Fruit fly (Drosophila melanogaster): ENCODE measurements around the gene hoe1.

Gene hoe1

dm6 chr2L:4955094-4955823 lies 23.1 kb upstream of the hoe1 start, which contains the start of the genes Jon25Bi and Marcal1:
Jon25Bi (minus strand) TSS chr2L:4955144.
Marcal1 (plus strand) TSS chr2L:4955509.
- TF ChIP-seq Sin3A (optimal IDR thresholded peaks at IDR 0.05) (no peak), ttk (optimal IDR thresholded peaks at IDR 0.05) (no peak), psq (optimal IDR thresholded peaks at IDR 0.05) (no peak), h (optimal IDR thresholded peaks at IDR 0.05) (no peak), Myc (optimal IDR thresholded peaks at IDR 0.05) (no peak), insv (optimal IDR thresholded peaks at IDR 0.05) (no peak)

dm6 chr2L:4953086-4953570 lies 20.9 kb upstream of the hoe1 start, which contains the start of gene Jon25Bii:
Jon25Bii (minus strand) TSS chr2L:4953136.
- TF ChIP-seq psq (optimal IDR thresholded peaks at IDR 0.05): no peak
- TF ChIP-seq Myc (optimal IDR thresholded peaks at IDR 0.05): no peak
- TF ChIP-seq insv (optimal IDR thresholded peaks at IDR 0.05): no peak
- TF ChIP-seq Sin3A (optimal IDR thresholded peaks at IDR 0.05): no peak
- no peak for TF ChIP-seq ttk (optimal IDR thresholded peaks at IDR 0.05)
- no peak for TF ChIP-seq h (optimal IDR thresholded peaks at IDR 0.05)

dm6 chr2L:4950667-4951066 lies 18.5 kb upstream of the hoe1 start, which contains the start of gene Jon25Biii:
Jon25Biii (minus strand) TSS chr2L:4950767.
- TF ChIP-seq psq (optimal IDR thresholded peaks at IDR 0.05) (no peak), h (optimal IDR thresholded peaks at IDR 0.05) (no peak)

- TF ChIP-seq psq (optimal IDR thresholded peaks at IDR 0.05) (no peak), h (optimal IDR thresholded peaks at IDR 0.05) (no peak), Sin3A (optimal IDR thresholded peaks at IDR 0.05) (no peak), ttk (optimal IDR thresholded peaks at IDR 0.05) (no peak), insv (optimal IDR thresholded peaks at IDR 0.05) (no peak), Myc (optimal IDR thresholded peaks at IDR 0.05) (no peak)
Observed at dm6 chr2L:4949453-4950045, 17.4 kb upstream of the hoe1 start, which contains the start of gene jet. jet (minus strand) TSS chr2L:4949784.

- TF ChIP-seq ttk (optimal IDR thresholded peaks at IDR 0.05): no peak
- TF ChIP-seq Sin3A (optimal IDR thresholded peaks at IDR 0.05): no peak
- TF ChIP-seq psq (optimal IDR thresholded peaks at IDR 0.05): no peak
- no peak for TF ChIP-seq Myc (optimal IDR thresholded peaks at IDR 0.05)
- TF ChIP-seq insv (optimal IDR thresholded peaks at IDR 0.05): no peak
- no peak for TF ChIP-seq h (optimal IDR thresholded peaks at IDR 0.05)
Observed at dm6 chr2L:4945300-4945699, 13.1 kb upstream of the hoe1 start, which contains the start of the genes mRpL24 and betaggt-I. mRpL24 (minus strand) TSS chr2L:4945361. betaggt-I (plus strand) TSS chr2L:4945579.

- TF ChIP-seq Sin3A (optimal IDR thresholded peaks at IDR 0.05) (no peak), Myc (optimal IDR thresholded peaks at IDR 0.05) (no peak), ttk (optimal IDR thresholded peaks at IDR 0.05) (no peak), psq (optimal IDR thresholded peaks at IDR 0.05) (no peak), h (optimal IDR thresholded peaks at IDR 0.05) (no peak)
Observed at dm6 chr2L:4942257-4942792, 10.1 kb upstream of the hoe1 start, which contains the start of gene synr. synr (plus strand) TSS chr2L:4942742.

- no peak for TF ChIP-seq ttk (optimal IDR thresholded peaks at IDR 0.05)
- TF ChIP-seq Sin3A (optimal IDR thresholded peaks at IDR 0.05): no peak
- TF ChIP-seq insv (optimal IDR thresholded peaks at IDR 0.05): no peak
- TF ChIP-seq h (optimal IDR thresholded peaks at IDR 0.05): no peak
- no peak for TF ChIP-seq psq (optimal IDR thresholded peaks at IDR 0.05)
- TF ChIP-seq Myc (optimal IDR thresholded peaks at IDR 0.05): no peak
Observed at dm6 chr2L:4937060-4937459, 4.9 kb upstream of the hoe1 start, which contains the start of gene Sgs1. Sgs1 (plus strand) TSS chr2L:4937409.

dm6 chr2L:4936325-4936869 lies 4.2 kb upstream of the hoe1 start, which contains the start of gene hoe2:
hoe2 (minus strand) TSS chr2L:4936450.
- TF ChIP-seq insv (optimal IDR thresholded peaks at IDR 0.05): no peak
- no peak for TF ChIP-seq h (optimal IDR thresholded peaks at IDR 0.05)
- no peak for TF ChIP-seq ttk (optimal IDR thresholded peaks at IDR 0.05)
- no peak for TF ChIP-seq psq (optimal IDR thresholded peaks at IDR 0.05)
- TF ChIP-seq Myc (optimal IDR thresholded peaks at IDR 0.05): no peak
- TF ChIP-seq Sin3A (optimal IDR thresholded peaks at IDR 0.05): no peak

dm6 chr2L:4930541-4930940 lies 1.6 kb downstream of the hoe1 start:
- TF ChIP-seq h (optimal IDR thresholded peaks at IDR 0.05): no peak
- no peak for TF ChIP-seq Sin3A (optimal IDR thresholded peaks at IDR 0.05)
- no peak for TF ChIP-seq ttk (optimal IDR thresholded peaks at IDR 0.05)
- no peak for TF ChIP-seq Myc (optimal IDR thresholded peaks at IDR 0.05)
- TF ChIP-seq insv (optimal IDR thresholded peaks at IDR 0.05): no peak
- TF ChIP-seq psq (optimal IDR thresholded peaks at IDR 0.05): no peak

- TF ChIP-seq insv (optimal IDR thresholded peaks at IDR 0.05) (no peak), Sin3A (optimal IDR thresholded peaks at IDR 0.05) (no peak), ttk (optimal IDR thresholded peaks at IDR 0.05) (no peak), psq (optimal IDR thresholded peaks at IDR 0.05) (no peak), Myc (optimal IDR thresholded peaks at IDR 0.05) (no peak)
Observed at dm6 chr2L:4928340-4928739, 3.8 kb downstream of the hoe1 start.

dm6 chr2L:4916738-4917137 lies 15.4 kb downstream of the hoe1 start:
- no peak for TF ChIP-seq Sin3A (optimal IDR thresholded peaks at IDR 0.05)
- no peak for TF ChIP-seq Myc (optimal IDR thresholded peaks at IDR 0.05)
- TF ChIP-seq psq (optimal IDR thresholded peaks at IDR 0.05): no peak
- no peak for TF ChIP-seq insv (optimal IDR thresholded peaks at IDR 0.05)
- TF ChIP-seq ttk (optimal IDR thresholded peaks at IDR 0.05): no peak
- no peak for TF ChIP-seq h (optimal IDR thresholded peaks at IDR 0.05)

Measured in Kc167 (cell line).